Fruit fly (Drosophila melanogaster): ENCODE data around the gene Ndc80.

- no peak for TF ChIP-seq jumu (GFP tag; optimal IDR thresholded peaks at IDR 0.05)
- TF ChIP-seq CG11085 (GFP tag; IDR thresholded peaks at IDR 0.05): no peak
- no peak for TF ChIP-seq Mes4 (GFP tag; optimal IDR thresholded peaks at IDR 0.05)
- no peak for TF ChIP-seq CG8281 (tag; optimal IDR thresholded peaks at IDR 0.05)
- TF ChIP-seq CG13287 (GFP tag; IDR thresholded peaks at IDR 0.05; ENCODE audit: partially characterized antibody): no peak
- TF ChIP-seq psq (GFP tag; optimal IDR thresholded peaks at IDR 0.05): no peak
- no peak for TF ChIP-seq Hr39 (optimal IDR thresholded peaks at IDR 0.05)
- no peak for TF ChIP-seq odd (GFP tag; optimal IDR thresholded peaks at IDR 0.05)
- TF ChIP-seq fu2 (GFP tag; optimal IDR thresholded peaks at IDR 0.05): no peak
These were observed 25.7 kb upstream of the Ndc80 start for dm6 chrX:13637588-13637987.
